Fruit fly (Drosophila melanogaster) whole organism, embryonic: Measurements from ENCODE around the gene CG34265.
A peak's percentile ranks its signal among the peaks of the same experiment; 100 is the strongest.

Source experiments
- Aef1 ChIP-seq: fragments of 200-800 bp; sonication (Bioruptor generic); IDR thresholded peaks from 3 replicates; pipeline ENCODE4 v1.3.6; 2022; ENCODE audit warnings: missing biosample characterization, missing genetic modification characterization
- Atf-2 ChIP-seq: fragments of 200-800 bp; sonication (Bioruptor generic); optimal IDR thresholded peaks from 2 replicates; lab custom pipeline; 2016; ENCODE audit warnings: missing biosample characterization, missing genetic modification characterization
- BEAF-32 ChIP-seq: fragments of 200-800 bp; sonication (Bioruptor generic); optimal IDR thresholded peaks from 3 replicates; lab custom pipeline; 2017; ENCODE audit warnings: missing biosample characterization, missing genetic modification characterization, mild to moderate bottlenecking, moderate library complexity, missing genetic modification reagents
- BtbVII ChIP-seq: fragments of 200-800 bp; sonication (Bioruptor generic); optimal IDR thresholded peaks from 3 replicates; lab custom pipeline; 2017; ENCODE audit warnings: missing biosample characterization, mild to moderate bottlenecking, missing genetic modification characterization
- CG1024 ChIP-seq: fragments of 200-800 bp; sonication (Bioruptor generic); IDR thresholded peaks from 2 replicates; pipeline ENCODE4 v1.3.6; 2022; ENCODE audit warnings: missing biosample characterization, missing genetic modification characterization
- CG11696 ChIP-seq: fragments of 200-800 bp; sonication (Bioruptor generic); IDR thresholded peaks from 2 replicates; pipeline ENCODE4 v1.3.6; 2022; ENCODE audit warnings: missing biosample characterization, missing genetic modification characterization
- CG12391 ChIP-seq: fragments of 200-800 bp; sonication (Bioruptor generic); optimal IDR thresholded peaks from 3 replicates; lab custom pipeline; 2018; ENCODE audit warnings: missing biosample characterization, mild to moderate bottlenecking, missing genetic modification characterization, moderate library complexity
- CG12659 ChIP-seq: fragments of 200-800 bp; sonication (Bioruptor generic); optimal IDR thresholded peaks from 3 replicates; lab custom pipeline; 2017; ENCODE audit warnings: mild to moderate bottlenecking, missing biosample characterization, missing genetic modification reagents, missing genetic modification characterization
- CG13624 ChIP-seq: fragments of 200-800 bp; sonication (Bioruptor generic); optimal IDR thresholded peaks from 2 replicates; lab custom pipeline; 2016; ENCODE audit warnings: missing biosample characterization, missing genetic modification characterization
- CG15073 ChIP-seq: fragments of 200-800 bp; sonication (Bioruptor generic); optimal IDR thresholded peaks from 2 replicates; lab custom pipeline; 2016; ENCODE audit warnings: missing biosample characterization, missing genetic modification characterization
- CG15269 ChIP-seq: fragments of 200-800 bp; sonication (Bioruptor generic); optimal IDR thresholded peaks from 2 replicates; lab custom pipeline; 2018; ENCODE audit warnings: missing biosample characterization, mild to moderate bottlenecking, missing genetic modification characterization, moderate library complexity
- CG1647 ChIP-seq: fragments of 200-800 bp; sonication (Bioruptor generic); optimal IDR thresholded peaks from 3 replicates; lab custom pipeline; 2016; ENCODE audit warnings: missing biosample characterization, missing genetic modification characterization
- CG18262 ChIP-seq: fragments of 200-800 bp; optimal IDR thresholded peaks from 3 replicates; lab custom pipeline; 2019; ENCODE audit warnings: missing biosample characterization, mild to moderate bottlenecking, missing genetic modification characterization, moderate library complexity
- CG18599 ChIP-seq: fragments of 200-800 bp; sonication (Bioruptor generic); optimal IDR thresholded peaks from 3 replicates; lab custom pipeline; 2017; ENCODE audit warnings: missing biosample characterization, missing genetic modification characterization, mild to moderate bottlenecking, moderate library complexity, missing genetic modification reagents
- CG2116 ChIP-seq: fragments of 200-800 bp; sonication (Bioruptor generic); optimal IDR thresholded peaks from 3 replicates; lab custom pipeline; 2018; ENCODE audit warnings: missing biosample characterization, mild to moderate bottlenecking, missing genetic modification characterization
- CG2678 ChIP-seq: fragments of 200-800 bp; sonication (Bioruptor generic); optimal IDR thresholded peaks from 3 replicates; lab custom pipeline; 2019; ENCODE audit warnings: missing biosample characterization, mild to moderate bottlenecking, missing genetic modification characterization, moderate library complexity
- CG30403 ChIP-seq: fragments of 200-800 bp; sonication (Bioruptor generic); optimal IDR thresholded peaks from 3 replicates; lab custom pipeline; 2016; ENCODE audit warnings: missing biosample characterization, missing genetic modification characterization
- CG3995 ChIP-seq: fragments of 200-800 bp; sonication (Bioruptor generic); optimal IDR thresholded peaks from 3 replicates; lab custom pipeline; 2016; ENCODE audit warnings: missing biosample characterization, missing genetic modification characterization
- CG9215 ChIP-seq: fragments of 200-800 bp; sonication (Bioruptor generic); IDR thresholded peaks from 2 replicates; pipeline ENCODE4 v1.3.6; 2022; ENCODE audit warnings: missing biosample characterization, missing genetic modification characterization
- Dll ChIP-seq: fragments of 200-800 bp; sonication (Bioruptor generic); IDR thresholded peaks from 4 replicates; pipeline ENCODE4 v1.3.6; 2022; ENCODE audit warnings: missing biosample characterization, missing genetic modification characterization; ENCODE audit not compliant: partially characterized antibody
- E2f1 ChIP-seq: fragments of 200-800 bp; sonication (Bioruptor generic); IDR thresholded peaks from 2 replicates; pipeline ENCODE4 v1.3.6; 2022; ENCODE audit warnings: missing biosample characterization, missing genetic modification characterization
- Ets65A ChIP-seq: fragments of 200-800 bp; sonication (Bioruptor generic); peaks from one replicate; lab custom pipeline; 2016; ENCODE audit warnings: missing biosample characterization, missing genetic modification characterization
- HLH3B ChIP-seq: fragments of 200-800 bp; sonication (Bioruptor generic); IDR thresholded peaks from 2 replicates; pipeline ENCODE4 v1.3.6; 2022; ENCODE audit warnings: missing biosample characterization, missing genetic modification characterization
- HLH4C ChIP-seq: fragments of 200-800 bp; sonication (Bioruptor generic); IDR thresholded peaks from 3 replicates; pipeline ENCODE4 v1.3.6; 2022; ENCODE audit warnings: missing biosample characterization, missing genetic modification characterization; ENCODE audit not compliant: partially characterized antibody
- HmgZ ChIP-seq: fragments of 200-800 bp; sonication (Bioruptor generic); optimal IDR thresholded peaks from 2 replicates; lab custom pipeline; 2018; ENCODE audit warnings: missing biosample characterization, mild to moderate bottlenecking, missing genetic modification characterization
- Meics ChIP-seq: fragments of 200-800 bp; sonication (Bioruptor generic); optimal IDR thresholded peaks from 2 replicates; lab custom pipeline; 2017; ENCODE audit warnings: missing biosample characterization, mild to moderate bottlenecking, missing genetic modification characterization
- Mrtf ChIP-seq: fragments of 200-800 bp; sonication (Bioruptor generic); IDR thresholded peaks from 3 replicates; pipeline ENCODE4 v1.3.6; 2022; ENCODE audit warnings: missing biosample characterization, missing genetic modification characterization
- PHDP ChIP-seq: fragments of 200-800 bp; sonication (Bioruptor generic); optimal IDR thresholded peaks from 3 replicates; lab custom pipeline; 2018; ENCODE audit warnings: missing biosample characterization, mild to moderate bottlenecking, missing genetic modification characterization, moderate library complexity
- TFAM ChIP-seq: fragments of 200-800 bp; sonication (Bioruptor generic); optimal IDR thresholded peaks from 2 replicates; lab custom pipeline; 2017; ENCODE audit warnings: missing biosample characterization, missing genetic modification characterization, inconsistent platforms
- bsh ChIP-seq, 2 experiments: fragments of 200-800 bp; sonication (Bioruptor generic); optimal IDR thresholded peaks; 2 replicates each; lab custom pipeline; 2017 to 2018; ENCODE audit warnings: mild to moderate bottlenecking in 2 of 2, missing biosample characterization in 2 of 2, missing genetic modification characterization in 2 of 2, moderate library complexity in 1 of 2
- dimm ChIP-seq: fragments of 200-800 bp; sonication (Bioruptor generic); IDR thresholded peaks from 2 replicates; pipeline ENCODE4 v1.3.6; 2022; ENCODE audit warnings: missing biosample characterization, missing genetic modification characterization
- dysf ChIP-seq: fragments of 200-800 bp; sonication (Bioruptor generic); IDR thresholded peaks from 3 replicates; pipeline ENCODE4 v1.3.6; 2022; ENCODE audit warnings: missing biosample characterization, missing genetic modification characterization
- ewg ChIP-seq: fragments of 200-800 bp; sonication (Bioruptor generic); optimal IDR thresholded peaks from 3 replicates; lab custom pipeline; 2017; ENCODE audit warnings: mild to moderate bottlenecking, missing biosample characterization, missing genetic modification reagents, missing genetic modification characterization
- gcm2 ChIP-seq: fragments of 200-800 bp; sonication (Bioruptor generic); optimal IDR thresholded peaks from 2 replicates; lab custom pipeline; 2016; ENCODE audit warnings: missing biosample characterization, missing genetic modification characterization
- hb ChIP-seq: fragments of 200-800 bp; sonication (Bioruptor generic); IDR thresholded peaks from 3 replicates; pipeline ENCODE4 v1.3.6; 2022; ENCODE audit warnings: missing biosample characterization, missing genetic modification characterization; ENCODE audit not compliant: partially characterized antibody
- ind ChIP-seq: fragments of 200-800 bp; sonication (Bioruptor generic); optimal IDR thresholded peaks from 3 replicates; lab custom pipeline; 2016; ENCODE audit warnings: missing biosample characterization, missing genetic modification characterization
- insv ChIP-seq, 2 experiments: fragments of 200-800 bp; sonication (Bioruptor generic); optimal IDR thresholded peaks; 3 replicates each; lab custom pipeline; 2016 to 2018; ENCODE audit warnings: missing biosample characterization in 2 of 2, missing genetic modification characterization in 2 of 2
- jigr1 ChIP-seq: fragments of 200-800 bp; sonication (Bioruptor generic); IDR thresholded peaks from 3 replicates; pipeline ENCODE4 v1.3.6; 2022; ENCODE audit warnings: missing biosample characterization, missing genetic modification characterization
- lab ChIP-seq: fragments of 200-800 bp; sonication (Bioruptor generic); optimal IDR thresholded peaks from 3 replicates; lab custom pipeline; 2017; ENCODE audit warnings: missing biosample characterization, missing genetic modification characterization, mild to moderate bottlenecking, moderate library complexity, missing genetic modification reagents
- lbe ChIP-seq: fragments of 200-800 bp; sonication (Bioruptor generic); optimal IDR thresholded peaks from 2 replicates; lab custom pipeline; 2016; ENCODE audit warnings: missing biosample characterization, mild to moderate bottlenecking, missing genetic modification characterization
- nau ChIP-seq: fragments of 200-800 bp; sonication (Bioruptor generic); optimal IDR thresholded peaks from 3 replicates; lab custom pipeline; 2017; ENCODE audit warnings: missing biosample characterization, mild to moderate bottlenecking, missing genetic modification characterization, missing genetic modification reagents
- nerfin-2 ChIP-seq: fragments of 200-800 bp; sonication (Bioruptor generic); IDR thresholded peaks from 2 replicates; pipeline ENCODE4 v1.3.6; 2022; ENCODE audit warnings: missing biosample characterization, missing genetic modification characterization; ENCODE audit not compliant: partially characterized antibody
- p53 ChIP-seq: fragments of 200-800 bp; sonication (Bioruptor generic); optimal IDR thresholded peaks from 2 replicates; lab custom pipeline; 2016; ENCODE audit warnings: missing biosample characterization, missing genetic modification characterization
- pum ChIP-seq: fragments of 200-800 bp; sonication (Bioruptor generic); optimal IDR thresholded peaks from 2 replicates; lab custom pipeline; 2016; ENCODE audit warnings: missing biosample characterization, missing genetic modification characterization
- seq ChIP-seq: fragments of 200-800 bp; sonication (Bioruptor generic); IDR thresholded peaks from 2 replicates; pipeline ENCODE4 v1.3.6; 2022; ENCODE audit warnings: missing biosample characterization, missing genetic modification characterization
- shn ChIP-seq: fragments of 200-800 bp; sonication (Bioruptor generic); optimal IDR thresholded peaks from 3 replicates; lab custom pipeline; 2016; ENCODE audit warnings: missing biosample characterization, missing genetic modification characterization
- sqz ChIP-seq: fragments of 200-800 bp; sonication (Bioruptor generic); optimal IDR thresholded peaks from 3 replicates; lab custom pipeline; 2018; ENCODE audit warnings: missing biosample characterization, mild to moderate bottlenecking, missing genetic modification characterization
- z ChIP-seq: fragments of 200-800 bp; sonication (Bioruptor generic); IDR thresholded peaks from 3 replicates; pipeline ENCODE4 v1.3.6; 2022; ENCODE audit warnings: missing biosample characterization, missing genetic modification characterization

The CG34265 gene

DNA sequence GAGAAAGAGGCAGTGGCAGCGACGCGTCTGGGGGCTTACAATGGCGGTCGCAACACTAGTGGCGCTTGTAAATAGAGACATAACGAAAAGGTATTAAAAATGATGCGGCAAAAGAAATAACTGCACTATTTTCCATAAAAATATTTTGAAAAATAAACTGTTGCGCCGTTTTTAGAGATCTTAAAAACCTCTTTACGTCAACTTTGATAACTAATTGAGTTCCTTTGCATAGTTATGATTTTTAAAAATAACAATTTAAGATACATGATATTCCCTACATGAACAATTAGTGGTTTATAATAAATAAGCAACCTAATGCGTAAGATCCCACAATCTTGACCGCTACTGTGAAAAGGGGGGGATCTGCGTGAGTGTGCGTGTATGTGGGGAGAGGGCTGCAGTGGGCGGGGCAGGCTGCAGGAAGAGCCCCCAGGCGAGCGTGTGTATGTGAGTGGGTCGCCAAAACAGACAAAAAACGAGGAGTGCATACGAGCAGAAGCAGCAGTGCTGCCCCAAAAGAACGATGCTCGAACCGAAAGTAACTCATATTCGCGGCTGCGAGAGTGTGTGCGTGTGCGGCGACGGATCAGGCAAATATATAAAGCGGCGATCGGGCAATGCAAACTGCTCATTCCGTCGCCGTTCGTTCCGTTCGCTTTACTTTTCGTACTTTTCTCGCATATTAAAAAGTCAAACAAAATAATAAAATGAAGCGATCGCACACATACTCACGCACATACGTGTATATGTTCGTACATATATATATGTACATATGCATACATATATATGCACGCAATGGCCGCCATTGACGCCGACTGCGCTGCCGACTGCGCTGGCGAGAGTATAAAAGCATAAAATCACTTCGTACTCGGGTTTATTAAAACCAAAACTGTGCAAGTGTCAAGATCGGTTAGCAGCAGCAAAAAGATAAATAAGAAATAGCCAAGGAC, 19.3 kb upstream of the CG34265 start (continued):
- TF ChIP-seq p53 (no peak), HLH3B (no peak), pum (GFP tag; lab: Kevin White, UChicago) (no peak), CG15073 (GFP tag; lab: Kevin White, UChicago) (peak; percentile 5), lab (GFP tag; lab: Kevin White, UChicago) (peak; percentile 21), CG12391 (tag; lab: Kevin White, UChicago) (peak; percentile 44), Meics (GFP tag; lab: Kevin White, UChicago) (peak; percentile 14), TFAM (GFP tag; lab: Kevin White, UChicago) (no peak), Aef1 (no peak), Dll (GFP tag; lab: Robert Waterston, UW) (no peak), z (no peak), Ets65A (GFP tag; lab: Kevin White, UChicago) (peak; percentile 92), HmgZ (tag; lab: Kevin White, UChicago) (no peak), CG12659 (peak; percentile 54), sqz (GFP tag; lab: Kevin White, UChicago) (no peak), dysf (GFP tag; lab: Robert Waterston, UW) (peak; percentile 46; the same call in 1 of the 3 replicates), CG11696 (GFP tag; lab: Robert Waterston, UW) (peak; percentile 61; the same call in 1 of the 2 replicates), CG1647 (GFP tag; lab: Kevin White, UChicago) (no peak), CG9215 (GFP tag; lab: Robert Waterston, UW) (no peak), dimm (GFP tag; lab: Robert Waterston, UW) (no peak), CG18262 (peak; percentile 53), Atf-2 (peak; percentile 29), bsh (GFP tag; optimal IDR thresholded peaks at IDR 0.05; lab: Kevin White, UChicago) (peak; percentile 43 to 95), nerfin-2 (GFP tag; lab: Robert Waterston, UW) (no peak), CG2678 (tag; lab: Kevin White, UChicago) (peak; percentile 50), Mrtf (GFP tag; lab: Robert Waterston, UW) (no peak), gcm2 (no peak), E2f1 (GFP tag; lab: Robert Waterston, UW) (no peak), ewg (peak; percentile 51), HLH4C (GFP tag; lab: Robert Waterston, UW) (no peak), hb (GFP tag; lab: Robert Waterston, UW) (no peak), PHDP (tag; lab: Kevin White, UChicago) (peak; percentile 35), lbe (peak; percentile 96), CG3995 (GFP tag; lab: Kevin White, UChicago) (no peak), insv (GFP tag; optimal IDR thresholded peaks at IDR 0.05; lab: Kevin White, UChicago) (no peak), CG30403 (peak; percentile 56), CG13624 (GFP tag; lab: Kevin White, UChicago) (peak; percentile 36), CG2116 (GFP tag; lab: Kevin White, UChicago) (no peak), CG1024 (GFP tag; lab: Robert Waterston, UW) (0 out of 2 replicates have a peak, but pooled peaks have one; percentile 22), nau (GFP tag; lab: Kevin White, UChicago) (peak; percentile 4), CG15269 (tag; lab: Kevin White, UChicago) (peak; percentile 55), ind (GFP tag; lab: Kevin White, UChicago) (peak; percentile 45), shn (GFP tag; lab: Kevin White, UChicago) (no peak), jigr1 (GFP tag; lab: Robert Waterston, UW) (no peak), BEAF-32 (GFP tag; lab: Kevin White, UChicago) (no peak), seq (peak; percentile 53), BtbVII (GFP tag; lab: Kevin White, UChicago) (no peak), CG18599 (GFP tag; lab: Kevin White, UChicago) (peak; percentile 20)
